In the genomic region with DNA sequence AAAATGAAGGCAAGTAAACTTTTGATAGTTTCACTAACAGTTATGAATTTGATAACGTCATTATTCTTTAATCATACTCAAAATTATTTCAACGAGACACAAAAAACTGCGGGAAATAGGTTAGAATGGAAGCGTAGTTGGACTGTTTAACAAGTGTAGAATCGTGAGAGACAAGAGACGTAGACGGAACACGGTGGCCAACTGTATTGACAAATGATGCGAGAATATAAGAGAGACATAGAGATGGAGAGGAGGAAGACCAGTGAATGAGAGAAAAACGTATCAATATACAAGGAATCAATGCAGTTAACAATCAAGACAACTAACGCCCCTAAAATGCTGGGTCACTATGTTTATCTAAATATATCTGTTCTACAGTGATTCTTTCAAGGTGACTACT, we compare ENCODE assay signal across 7 worm cellular contexts.
TF ChIP-seq lines count a peak whose summit lies in the region.

No protein-coding gene starts in this region.

TF ChIP-seq in whole organism, L1 larva, 84 proteins besides CTCF, POLR2A, EP300 and RAD21 (continues in another document):
- TF ChIP-seq jun-1 (tag; optimal IDR thresholded peaks at IDR 0.05; lab: Kevin White, UChicago) (peak; percentile 43), aly-2 (tag; optimal IDR thresholded peaks at IDR 0.05; lab: Kevin White, UChicago) (no peak), elt-3 (tag; optimal IDR thresholded peaks at IDR 0.05; lab: Kevin White, UChicago) (peak in 3 of 6 experiments; percentile 24 to 53 (median 49)), nhr-20 (tag; optimal IDR thresholded peaks at IDR 0.05; lab: Kevin White, UChicago) (peak; percentile 53), blmp-1 (tag; optimal IDR thresholded peaks at IDR 0.05; lab: Kevin White, UChicago) (peak; percentile 78), nhr-237 (tag; optimal IDR thresholded peaks at IDR 0.05; lab: Kevin White, UChicago) (no peak), elt-2 (tag; optimal IDR thresholded peaks at IDR 0.05; lab: Kevin White, UChicago) (peak; percentile 51), nhr-77 (tag; optimal IDR thresholded peaks at IDR 0.05; lab: Kevin White, UChicago) (peak; percentile 60), unc-130 (tag; optimal IDR thresholded peaks at IDR 0.05; lab: Kevin White, UChicago) (no peak), nhr-84 (tag; optimal IDR thresholded peaks at IDR 0.05; lab: Kevin White, UChicago) (no peak), sptf-1 (tag; optimal IDR thresholded peaks at IDR 0.05; lab: Kevin White, UChicago) (no peak), lsy-2 (tag; optimal IDR thresholded peaks at IDR 0.05; lab: Kevin White, UChicago) (peak; percentile 5 to 62)

TF ChIP-seq in whole organism, L2 larva, 48 proteins besides CTCF, POLR2A, EP300 and RAD21 (continues in another document):
- TF ChIP-seq peb-1 (tag; optimal IDR thresholded peaks at IDR 0.05; lab: Kevin White, UChicago) (no peak), blmp-1 (tag; optimal IDR thresholded peaks at IDR 0.05; lab: Kevin White, UChicago; ENCODE audit: insufficient read depth) (no peak), lsy-2 (tag; optimal IDR thresholded peaks at IDR 0.05; lab: Kevin White, UChicago) (peak in 1 of 2 experiments; percentile 20), crh-2 (tag; optimal IDR thresholded peaks at IDR 0.05; lab: Kevin White, UChicago) (peak; percentile 50), ztf-4 (tag; optimal IDR thresholded peaks at IDR 0.05; lab: Kevin White, UChicago) (no peak), ztf-11 (tag; optimal IDR thresholded peaks at IDR 0.05; lab: Kevin White, UChicago) (no peak), ceh-82 (tag; optimal IDR thresholded peaks at IDR 0.05; lab: Kevin White, UChicago) (no peak), lin-11 (tag; optimal IDR thresholded peaks at IDR 0.05; lab: Kevin White, UChicago) (no peak), nhr-21 (tag; optimal IDR thresholded peaks at IDR 0.05; lab: Kevin White, UChicago) (peak; percentile 14), lin-39 (tag; optimal IDR thresholded peaks at IDR 0.05; lab: Kevin White, UChicago) (no peak), Y55F3AM.14 (GFP tag; optimal IDR thresholded peaks at IDR 0.05; lab: Kevin White, UChicago) (no peak), sma-9 (GFP tag; optimal IDR thresholded peaks at IDR 0.05; lab: Kevin White, UChicago) (peak; percentile 56), sma-9 (tag; optimal IDR thresholded peaks at IDR 0.05; lab: Kevin White, UChicago) (no peak)

TF ChIP-seq in whole organism, L3 larva, 47 proteins besides CTCF, POLR2A, EP300 and RAD21 (continues in another document):
- no peak for TF ChIP-seq nhr-67 (tag; optimal IDR thresholded peaks at IDR 0.05; lab: Kevin White, UChicago)
- peak; percentile 24 for TF ChIP-seq snpc-4 (tag; optimal IDR thresholded peaks at IDR 0.05; lab: Kevin White, UChicago)
- peak; percentile 60 for TF ChIP-seq pqm-1 (tag; optimal IDR thresholded peaks at IDR 0.05; lab: Kevin White, UChicago)
- TF ChIP-seq egl-27 (tag; optimal IDR thresholded peaks at IDR 0.05; lab: Kevin White, UChicago), result peak; percentile 62
- TF ChIP-seq nhr-43 (tag; optimal IDR thresholded peaks at IDR 0.05; lab: Kevin White, UChicago; ENCODE audit: poor library complexity, severe bottlenecking), result peak; percentile 19
- TF ChIP-seq pha-4 (tag; optimal IDR thresholded peaks at IDR 0.05; lab: Kevin White, UChicago), result peak; percentile 97
- peak; percentile 71 for TF ChIP-seq nhr-23 (tag; optimal IDR thresholded peaks at IDR 0.05; lab: Kevin White, UChicago)
- peak; percentile 52 for TF ChIP-seq nhr-25 (tag; optimal IDR thresholded peaks at IDR 0.05; lab: Kevin White, UChicago)
- TF ChIP-seq elt-2 (tag; optimal IDR thresholded peaks at IDR 0.05; lab: Kevin White, UChicago), result peak; percentile 62
- TF ChIP-seq fos-1 (tag; optimal IDR thresholded peaks at IDR 0.05; lab: Kevin White, UChicago), result no peak
- TF ChIP-seq lsy-12 (tag; optimal IDR thresholded peaks at IDR 0.05; lab: Kevin White, UChicago), result no peak
- TF ChIP-seq fkh-10 (GFP tag; optimal IDR thresholded peaks at IDR 0.05; lab: Kevin White, UChicago), result no peak
- no peak for TF ChIP-seq egl-5 (tag; optimal IDR thresholded peaks at IDR 0.05; lab: Kevin White, UChicago)

TF ChIP-seq in whole organism, L4 larva, 104 proteins besides CTCF, POLR2A, EP300 and RAD21 (continues in another document):
- TF ChIP-seq lsy-2 (tag; optimal IDR thresholded peaks at IDR 0.05; lab: Kevin White, UChicago) (peak in 1 of 2 experiments; percentile 24), nhr-28 (tag; optimal IDR thresholded peaks at IDR 0.05; lab: Kevin White, UChicago) (peak; percentile 88), tag-97 (GFP tag; IDR thresholded peaks at IDR 0.05; lab: Robert Waterston, UW) (no peak), aha-1 (tag; lab: Kevin White, UChicago) (peak; percentile 42), mxl-3 (GFP tag; optimal IDR thresholded peaks at IDR 0.05; lab: Kevin White, UChicago) (peak; percentile 10), nhr-25 (tag; optimal IDR thresholded peaks at IDR 0.05; lab: Kevin White, UChicago; ENCODE audit: borderline replicate concordance, insufficient read depth) (peak; percentile 48), nhr-6 (tag; optimal IDR thresholded peaks at IDR 0.05; lab: Kevin White, UChicago) (peak; percentile 56), dmd-6 (GFP tag; IDR thresholded peaks at IDR 0.05; lab: Robert Waterston, UW) (peak; percentile 59), mep-1 (tag; optimal IDR thresholded peaks at IDR 0.05; lab: Kevin White, UChicago) (peak; percentile 38), jun-1 (tag; optimal IDR thresholded peaks at IDR 0.05; lab: Kevin White, UChicago) (no peak), unc-39 (tag; optimal IDR thresholded peaks at IDR 0.05; lab: Kevin White, UChicago) (no peak), nhr-76 (tag; optimal IDR thresholded peaks at IDR 0.05; lab: Kevin White, UChicago) (no peak), dve-1 (tag; optimal IDR thresholded peaks at IDR 0.05; lab: Kevin White, UChicago; ENCODE audit: insufficient read depth) (peak; percentile 69)

TF ChIP-seq in whole organism, late embryonic, 69 proteins besides CTCF, POLR2A, EP300 and RAD21:
- TF ChIP-seq dve-1 (tag; optimal IDR thresholded peaks at IDR 0.05; lab: Kevin White, UChicago) (peak; percentile 34), hlh-8 (tag; optimal IDR thresholded peaks at IDR 0.05; lab: Kevin White, UChicago) (no peak)

TF ChIP-seq in whole organism, mixed stage, embryonic, 35 proteins besides CTCF, POLR2A, EP300 and RAD21:
- TF ChIP-seq hlh-1 (tag; optimal IDR thresholded peaks at IDR 0.05; lab: Kevin White, UChicago) (peak; percentile 19), unc-120 (tag; optimal IDR thresholded peaks at IDR 0.05; lab: Kevin White, UChicago; ENCODE audit: poor library complexity, severe bottlenecking) (no peak), pha-4 (tag; optimal IDR thresholded peaks at IDR 0.05; lab: Kevin White, UChicago) (peak; percentile 91), ceh-83 (GFP tag; optimal IDR thresholded peaks at IDR 0.05; lab: Kevin White, UChicago) (no peak), flh-1 (GFP tag; optimal IDR thresholded peaks at IDR 0.05; lab: Kevin White, UChicago) (no peak), mls-2 (tag; optimal IDR thresholded peaks at IDR 0.05; lab: Kevin White, UChicago) (no peak), nhr-28 (tag; optimal IDR thresholded peaks at IDR 0.05; lab: Kevin White, UChicago) (no peak)
TF ChIP-seq in whole organism, mixed stage, embryonic: peak in this region for 2.

TF ChIP-seq in whole organism, young adult, 124 proteins besides CTCF, POLR2A, EP300 and RAD21:
- no peak for TF ChIP-seq F37B4.10 (GFP tag; IDR thresholded peaks at IDR 0.05; lab: Robert Waterston, UW)
- peak; percentile 65 for TF ChIP-seq nhr-80 (tag; optimal IDR thresholded peaks at IDR 0.05; lab: Kevin White, UChicago)
